Fruit fly (Drosophila melanogaster): ENCODE data around the gene CG33995.
A peak's percentile ranks its signal among the peaks of the same experiment; 100 is the strongest.

CG33995 gene

DNA sequence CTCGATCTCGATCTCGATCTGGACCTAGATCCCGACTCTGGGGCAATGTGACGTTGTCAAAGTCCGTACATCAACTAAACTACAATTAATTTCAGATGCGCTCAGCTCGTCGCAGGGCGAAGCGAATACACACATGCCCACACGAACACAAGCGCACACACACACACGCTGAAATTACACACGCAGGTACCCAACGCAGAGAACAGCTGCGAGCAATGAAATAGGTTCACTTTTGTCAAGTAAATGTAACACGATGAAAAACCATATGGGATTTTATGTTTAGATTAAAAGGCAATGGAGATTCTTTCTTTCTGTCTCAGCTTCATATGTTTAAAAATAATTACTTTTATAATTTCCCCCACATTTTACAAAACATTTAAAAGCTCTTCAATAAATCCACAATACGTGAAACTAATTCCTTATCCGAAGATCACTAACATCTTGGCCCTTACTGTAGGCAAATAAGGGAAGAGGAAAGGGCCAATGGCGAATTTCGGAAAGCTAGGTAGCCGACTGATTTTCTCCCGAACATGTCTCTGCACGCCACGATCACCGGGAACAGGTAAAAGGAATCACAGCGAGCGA lies 42.7 kb upstream of the CG33995 start (continued):
- peak; percentile 86 for TF ChIP-seq CG30431 (GFP tag; optimal IDR thresholded peaks at IDR 0.05)
- TF ChIP-seq Hr39 (optimal IDR thresholded peaks at IDR 0.05), result no peak
- peak; percentile 75 for TF ChIP-seq CG12155 (GFP tag; optimal IDR thresholded peaks at IDR 0.05)
- TF ChIP-seq dimm (GFP tag; IDR thresholded peaks at IDR 0.05), result peak; percentile 67
- peak in 1 of 2 experiments; percentile 21 for TF ChIP-seq crp (GFP tag; optimal IDR thresholded peaks at IDR 0.05)
- TF ChIP-seq Stat92E (GFP tag; optimal IDR thresholded peaks at IDR 0.05), result peak in 1 of 3 experiments; percentile 57
- peak; percentile 63 for TF ChIP-seq CG11723 (GFP tag; optimal IDR thresholded peaks at IDR 0.05)
- peak; percentile 54 for TF ChIP-seq Myb (GFP tag; optimal IDR thresholded peaks at IDR 0.05)
- TF ChIP-seq ind (GFP tag; optimal IDR thresholded peaks at IDR 0.05), result peak; percentile 74
- TF ChIP-seq CG7556 (GFP tag; optimal IDR thresholded peaks at IDR 0.05), result peak; percentile 92
- peak; percentile 74 for TF ChIP-seq D19A (tag; optimal IDR thresholded peaks at IDR 0.05)
- TF ChIP-seq Sry-β (GFP tag; optimal IDR thresholded peaks at IDR 0.05), result no peak
- peak; percentile 46 for TF ChIP-seq tup (GFP tag; optimal IDR thresholded peaks at IDR 0.05)
- peak; percentile 63 for TF ChIP-seq salm (tag; optimal IDR thresholded peaks at IDR 0.05)
- TF ChIP-seq lab (GFP tag; optimal IDR thresholded peaks at IDR 0.05), result peak; percentile 85
- TF ChIP-seq usp (GFP tag; optimal IDR thresholded peaks at IDR 0.05), result no peak
- peak; percentile 57 for TF ChIP-seq pb (GFP tag; optimal IDR thresholded peaks at IDR 0.05)
- TF ChIP-seq ara (GFP tag; IDR thresholded peaks at IDR 0.05), result peak; percentile 80
- no peak for TF ChIP-seq lov (optimal IDR thresholded peaks at IDR 0.05)
- 0 out of 3 replicates have a peak, but pooled peaks have one; percentile 61 for TF ChIP-seq lov (GFP tag; IDR thresholded peaks at IDR 0.05)
- peak; percentile 80 for TF ChIP-seq CG13775 (GFP tag; optimal IDR thresholded peaks at IDR 0.05)
- peak; percentile 70 for TF ChIP-seq CG32772 (GFP tag; IDR thresholded peaks at IDR 0.05)
- no peak for TF ChIP-seq CG1832 (GFP tag; optimal IDR thresholded peaks at IDR 0.05)
- TF ChIP-seq gfzf (GFP tag; optimal IDR thresholded peaks at IDR 0.05), result no peak
- TF ChIP-seq CG31365 (tag; optimal IDR thresholded peaks at IDR 0.05), result peak; percentile 32
- TF ChIP-seq ro (GFP tag; IDR thresholded peaks at IDR 0.05), result peak; percentile 57; the same call in 1 of the 2 replicates
- no peak for TF ChIP-seq CG17912 (GFP tag; optimal IDR thresholded peaks at IDR 0.05)
- no peak for TF ChIP-seq Sin3A (optimal IDR thresholded peaks at IDR 0.05)
- peak; percentile 68 for TF ChIP-seq Abd-B (GFP tag; optimal IDR thresholded peaks at IDR 0.05)
- TF ChIP-seq Rfx (GFP tag; IDR thresholded peaks at IDR 0.05), result peak; percentile 81
- TF ChIP-seq PHDP (tag; optimal IDR thresholded peaks at IDR 0.05), result peak; percentile 90
- TF ChIP-seq her (GFP tag; optimal IDR thresholded peaks at IDR 0.05), result peak; percentile 46
- no peak; the same call in 1 of the 2 replicates for TF ChIP-seq bbx (GFP tag; IDR thresholded peaks at IDR 0.05; ENCODE audit: partially characterized antibody)
- TF ChIP-seq CG8089 (GFP tag; optimal IDR thresholded peaks at IDR 0.05), result peak; percentile 66
- TF ChIP-seq CG6791 (GFP tag; IDR thresholded peaks at IDR 0.05; ENCODE audit: partially characterized antibody), result peak; percentile 26; the same call in 1 of the 3 replicates
- peak; percentile 85 for TF ChIP-seq CG18599 (GFP tag; optimal IDR thresholded peaks at IDR 0.05)
- peak; percentile 81 for TF ChIP-seq CG3847 (GFP tag; IDR thresholded peaks at IDR 0.05)
- TF ChIP-seq Mes4 (GFP tag; optimal IDR thresholded peaks at IDR 0.05), result peak; percentile 48
- TF ChIP-seq CG8290 (GFP tag; optimal IDR thresholded peaks at IDR 0.05), result peak; percentile 79
- peak; percentile 13 to 49 for TF ChIP-seq CG8290 (tag; optimal IDR thresholded peaks at IDR 0.05)
- peak; percentile 87 for TF ChIP-seq chm (GFP tag; IDR thresholded peaks at IDR 0.05)
- peak; percentile 74 for TF ChIP-seq Hsf (GFP tag; optimal IDR thresholded peaks at IDR 0.05)
- peak; percentile 78 for TF ChIP-seq scrt (GFP tag; optimal IDR thresholded peaks at IDR 0.05)
- TF ChIP-seq CG30403 (GFP tag; optimal IDR thresholded peaks at IDR 0.05), result peak; percentile 86
- peak; percentile 78 for TF ChIP-seq seq (GFP tag; IDR thresholded peaks at IDR 0.05)
- peak; percentile 56; the same call in 2 of the 3 replicates for TF ChIP-seq Optix (GFP tag; IDR thresholded peaks at IDR 0.05)
- peak; percentile 72 for TF ChIP-seq CG7357 (GFP tag; IDR thresholded peaks at IDR 0.05)
- 0 out of 3 replicates have a peak, but pooled peaks have one; percentile 13 for TF ChIP-seq CG16813 (GFP tag; IDR thresholded peaks at IDR 0.05; ENCODE audit: partially characterized antibody)
- peak; percentile 83 for TF ChIP-seq Ptx1 (GFP tag; IDR thresholded peaks at IDR 0.05)
- TF ChIP-seq CG10366 (GFP tag; IDR thresholded peaks at IDR 0.05), result peak; percentile 75
- TF ChIP-seq CTCF (GFP tag; optimal IDR thresholded peaks at IDR 0.05), result peak; percentile 20

All from whole organism, embryonic.